Fruit fly (Drosophila melanogaster) whole organism, larva: Measurements from ENCODE around the gene SCaMC.
A peak's percentile ranks its signal among the peaks of the same experiment; 100 is the strongest.

Experiments
- noc ChIP-seq: fragments of 200-800 bp; sonication (Bioruptor generic); optimal IDR thresholded peaks from 3 replicates; lab custom pipeline; 2019; ENCODE audit warnings: missing biosample characterization, mild to moderate bottlenecking, missing genetic modification characterization, moderate library complexity

SCaMC gene

dm6 chr3L:12410472-12411213 is 4.0 kb downstream of the SCaMC start:
- TF ChIP-seq noc = peak; percentile 51

- peak; percentile 45 for TF ChIP-seq noc
Measured at dm6 chr3L:12409343-12410302, 5.0 kb downstream of the SCaMC start.

- TF ChIP-seq noc = peak; percentile 55
Measured at dm6 chr3L:12408513-12409320, 5.9 kb downstream of the SCaMC start.

- no peak for TF ChIP-seq noc
Measured at dm6 chr3L:12407779-12408178, 6.9 kb downstream of the SCaMC start.

dm6 chr3L:12406999-12407632 is 7.5 kb downstream of the SCaMC start:
- peak; percentile 67 for TF ChIP-seq noc

dm6 chr3L:12405889-12406500 is 8.6 kb downstream of the SCaMC start:
- TF ChIP-seq noc = no peak

dm6 chr3L:12401800-12402199 is 12.8 kb downstream of the SCaMC start, which contains the start of gene Smyd4-2:
TSS of gene Smyd4-2 (minus strand) at chr3L:12401935.
- TF ChIP-seq noc = no peak

dm6 chr3L:12399171-12399570 is 15.5 kb downstream of the SCaMC start, which contains the start of gene CG32104:
TSS of gene CG32104 (minus strand) at chr3L:12399322.
- no peak for TF ChIP-seq noc

- no peak for TF ChIP-seq noc
Measured at dm6 chr3L:12395871-12396270, 18.8 kb downstream of the SCaMC start, which contains the start of gene Obp69a. TSS of gene Obp69a (plus strand) at chr3L:12396171.

- TF ChIP-seq noc = no peak
Measured at dm6 chr3L:12392758-12393157, 21.9 kb downstream of the SCaMC start.

- TF ChIP-seq noc = no peak
Measured at dm6 chr3L:12392068-12392467, 22.6 kb downstream of the SCaMC start.

dm6 chr3L:12391240-12391843 is 23.3 kb downstream of the SCaMC start, which contains the start of gene Ncc69:
TSS of gene Ncc69 (minus strand) at chr3L:12391444.
- TF ChIP-seq noc = no peak

- TF ChIP-seq noc = no peak
Measured at dm6 chr3L:12387898-12388297, 26.7 kb downstream of the SCaMC start.

dm6 chr3L:12387063-12387462 is 27.6 kb downstream of the SCaMC start:
- TF ChIP-seq noc = no peak

- TF ChIP-seq noc = no peak
Measured at dm6 chr3L:12380592-12380991, 34.0 kb downstream of the SCaMC start.
